Worm (Caenorhabditis elegans) whole organism, young adult: ENCODE results near the gene eas-1.

Source experiments
- F23B12.7 ChIP-seq: sonication (generic microtip); optimal IDR thresholded peaks from 2 replicates; lab custom pipeline; 2017; ENCODE audit warnings: missing genetic modification characterization, mild to moderate bottlenecking, missing compliant biosample characterization, antibody characterized with exemption, moderate library complexity; ENCODE audit not compliant: insufficient read depth
- F57A8.1 ChIP-seq: fragments of 200-800 bp; sonication (Bioruptor generic); optimal IDR thresholded peaks from 2 replicates; lab custom pipeline; 2018; ENCODE audit warnings: mild to moderate bottlenecking, missing genetic modification characterization, moderate library complexity, missing compliant biosample characterization
- T07F8.4 ChIP-seq: sonication (generic microtip); optimal IDR thresholded peaks from 2 replicates; lab custom pipeline; 2016; ENCODE audit warnings: mild to moderate bottlenecking, missing genetic modification characterization, moderate library complexity, missing compliant biosample characterization
- Y79H2A.3 ChIP-seq: fragments of 200-800 bp; sonication (Bioruptor generic); conservative IDR thresholded peaks from 2 replicates; pipeline ENCODE4 v1.3.6; 2022; ENCODE audit warnings: missing genetic modification reagents, missing genetic modification characterization, missing compliant biosample characterization
- Y95B8A.8 ChIP-seq: fragments of 200-800 bp; sonication (Bioruptor generic); IDR thresholded peaks from 2 replicates; pipeline ENCODE4 v1.3.6; 2022; ENCODE audit warnings: missing genetic modification reagents, missing genetic modification characterization, missing compliant biosample characterization
- ama-1 ChIP-seq, 3 experiments: fragments of 150-350 bp in 1 of 3; sonication (generic microtip) in 2 of 3; optimal IDR thresholded peaks; 2 replicates each; lab custom pipeline; 2014 to 2018; ENCODE audit warnings: missing biosample characterization in 2 of 3, missing genetic modification characterization in 2 of 3, missing genetic modification reagents in 2 of 3
- aptf-3 ChIP-seq: fragments of 200-800 bp; sonication (Bioruptor generic); IDR thresholded peaks from 2 replicates; pipeline ENCODE4 v1.3.6; 2022; ENCODE audit warnings: missing genetic modification characterization, missing compliant biosample characterization
- attf-3 ChIP-seq: fragments of 200-800 bp; sonication (Bioruptor generic); conservative IDR thresholded peaks from 2 replicates; pipeline ENCODE4 v1.3.6; 2022; ENCODE audit warnings: missing genetic modification reagents, missing genetic modification characterization, missing compliant biosample characterization
- attf-6 ChIP-seq: fragments of 200-800 bp; sonication (Bioruptor generic); IDR thresholded peaks from 2 replicates; pipeline ENCODE4 v1.3.6; 2022; ENCODE audit warnings: missing genetic modification reagents, missing genetic modification characterization, missing compliant biosample characterization
- bed-2 ChIP-seq: fragments of 200-800 bp; sonication (Bioruptor generic); IDR thresholded peaks from 2 replicates; pipeline ENCODE4 v1.3.6; 2022; ENCODE audit warnings: missing genetic modification reagents, missing genetic modification characterization, missing compliant biosample characterization
- cebp-2 ChIP-seq: fragments of 200-800 bp; sonication (Bioruptor generic); IDR thresholded peaks from 2 replicates; pipeline ENCODE4 v1.3.6; 2022; ENCODE audit warnings: missing genetic modification characterization, missing compliant biosample characterization
- ceh-58 ChIP-seq: fragments of 200-800 bp; sonication (Bioruptor generic); IDR thresholded peaks from 2 replicates; pipeline ENCODE4 v1.3.6; 2022; ENCODE audit warnings: missing genetic modification characterization, missing compliant biosample characterization
- ceh-91 ChIP-seq: fragments of 200-800 bp; sonication (Bioruptor generic); IDR thresholded peaks from 2 replicates; pipeline ENCODE4 v1.3.6; 2022; ENCODE audit warnings: missing genetic modification reagents, missing genetic modification characterization, missing compliant biosample characterization
- ets-4 ChIP-seq: fragments of 200-800 bp; sonication (Bioruptor generic); optimal IDR thresholded peaks from 2 replicates; lab custom pipeline; 2018; ENCODE audit warnings: mild to moderate bottlenecking, missing genetic modification characterization, missing compliant biosample characterization
- fkh-3 ChIP-seq: sonication (generic microtip); optimal IDR thresholded peaks from 2 replicates; lab custom pipeline; 2016; ENCODE audit warnings: mild to moderate bottlenecking, missing genetic modification characterization, missing compliant biosample characterization
- gei-17 ChIP-seq: fragments of 200-800 bp; sonication (Bioruptor generic); optimal IDR thresholded peaks from 2 replicates; lab custom pipeline; 2018; ENCODE audit warnings: mild to moderate bottlenecking, missing genetic modification characterization, missing compliant biosample characterization
- hlh-12 ChIP-seq: sonication (generic microtip); optimal IDR thresholded peaks from 2 replicates; lab custom pipeline; 2016; ENCODE audit warnings: missing genetic modification characterization, missing compliant biosample characterization
- hlh-26 ChIP-seq: fragments of 200-800 bp; sonication (Bioruptor generic); conservative IDR thresholded peaks from 2 replicates; pipeline ENCODE4 v1.3.6; 2022; ENCODE audit warnings: missing genetic modification reagents, missing genetic modification characterization, missing compliant biosample characterization
- hmg-1.2 ChIP-seq: fragments of 200-800 bp; sonication (Bioruptor generic); IDR thresholded peaks from 2 replicates; pipeline ENCODE4 v1.3.6; 2022; ENCODE audit warnings: missing genetic modification reagents, missing genetic modification characterization, missing compliant biosample characterization
- hmg-20 ChIP-seq: fragments of 200-800 bp; sonication (Bioruptor generic); IDR thresholded peaks from 2 replicates; pipeline ENCODE4 v1.3.6; 2022; ENCODE audit warnings: missing genetic modification reagents, missing genetic modification characterization, missing compliant biosample characterization
- hrde-1 ChIP-seq: sonication (generic microtip); optimal IDR thresholded peaks from 2 replicates; lab custom pipeline; 2016; ENCODE audit warnings: missing genetic modification characterization, mild to moderate bottlenecking, missing compliant biosample characterization, moderate library complexity, missing genotype, missing genetic modification reagents, borderline replicate concordance
- hsf-1 ChIP-seq: fragments of 200-800 bp; sonication (Bioruptor generic); IDR thresholded peaks from 2 replicates; pipeline ENCODE4 v1.3.6; 2022; ENCODE audit warnings: missing genetic modification reagents, missing genetic modification characterization, missing compliant biosample characterization
- lir-1 ChIP-seq: fragments of 200-800 bp; sonication (Bioruptor generic); conservative IDR thresholded peaks from 2 replicates; pipeline ENCODE4 v1.3.6; 2022; ENCODE audit warnings: missing genetic modification reagents, missing genetic modification characterization, missing compliant biosample characterization
- madf-10 ChIP-seq: sonication (generic microtip); optimal IDR thresholded peaks from 2 replicates; lab custom pipeline; 2016; ENCODE audit warnings: mild to moderate bottlenecking, missing genetic modification characterization, missing compliant biosample characterization
- nhr-120 ChIP-seq: fragments of 200-800 bp; sonication (Bioruptor generic); IDR thresholded peaks from 2 replicates; pipeline ENCODE4 v1.3.6; 2022; ENCODE audit warnings: missing genetic modification characterization, missing compliant biosample characterization
- nhr-179 ChIP-seq: sonication (generic microtip); optimal IDR thresholded peaks from 2 replicates; lab custom pipeline; 2016; ENCODE audit warnings: mild to moderate bottlenecking, missing genetic modification characterization, missing compliant biosample characterization
- nhr-80 ChIP-seq: sonication (generic microtip); optimal IDR thresholded peaks from 2 replicates; lab custom pipeline; 2016; ENCODE audit warnings: missing genetic modification characterization, missing compliant biosample characterization
- nhr-90 ChIP-seq: sonication (generic microtip); optimal IDR thresholded peaks from 2 replicates; lab custom pipeline; 2016; ENCODE audit warnings: missing genotype, mild to moderate bottlenecking, missing genetic modification characterization, missing compliant biosample characterization
- rec-8 ChIP-seq, 2 experiments: sonication (generic microtip); optimal IDR thresholded peaks; 2 replicates each; lab custom pipeline; 2016; ENCODE audit warnings: mild to moderate bottlenecking in 2 of 2, missing genetic modification characterization in 2 of 2, missing genetic modification reagents in 2 of 2, missing genotype in 2 of 2, missing biosample characterization in 1 of 2, missing compliant biosample characterization in 1 of 2, moderate library complexity in 1 of 2
- sdz-38 ChIP-seq: sonication (generic microtip); optimal IDR thresholded peaks from 2 replicates; lab custom pipeline; 2016; ENCODE audit warnings: missing genotype, missing genetic modification characterization, missing compliant biosample characterization
- snpc-1.3 ChIP-seq: sonication (generic microtip); optimal IDR thresholded peaks from 2 replicates; lab custom pipeline; 2017; ENCODE audit warnings: missing genetic modification characterization, mild to moderate bottlenecking, missing compliant biosample characterization, antibody characterized with exemption, moderate library complexity, missing genotype, missing genetic modification reagents; ENCODE audit not compliant: insufficient read depth
- zim-3 ChIP-seq: sonication (generic microtip); optimal IDR thresholded peaks from 2 replicates; lab custom pipeline; 2017; ENCODE audit warnings: mild to moderate bottlenecking, missing genetic modification characterization, moderate library complexity, missing compliant biosample characterization
- ztf-26 ChIP-seq: sonication (generic microtip); optimal IDR thresholded peaks from 2 replicates; lab custom pipeline; 2017; ENCODE audit warnings: missing genetic modification characterization, missing compliant biosample characterization
- ztf-28 ChIP-seq: fragments of 200-800 bp; sonication (Bioruptor generic); IDR thresholded peaks from 2 replicates; pipeline ENCODE4 v1.3.6; 2022; ENCODE audit warnings: missing genetic modification reagents, missing genetic modification characterization, missing compliant biosample characterization

The eas-1 gene

DNA sequence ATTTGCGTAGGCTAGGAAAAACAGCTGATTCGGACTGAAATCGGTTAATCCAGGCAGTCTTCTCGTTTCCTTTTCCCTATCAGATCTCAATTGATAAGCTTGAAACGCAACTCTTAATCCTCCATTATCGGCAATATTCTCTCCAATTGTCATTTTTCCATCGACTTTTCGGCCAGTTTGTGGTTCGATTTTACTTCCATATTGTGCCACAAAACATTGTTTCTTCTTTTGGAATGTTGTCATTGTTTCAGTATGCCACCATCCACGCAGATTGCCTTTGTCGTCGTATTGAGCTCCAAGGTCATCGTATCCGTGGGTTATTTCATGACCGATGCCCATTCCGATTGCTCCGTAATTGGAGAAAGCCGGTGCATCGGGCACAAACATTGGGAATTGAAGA, 35.6 kb downstream of the eas-1 start:
- TF ChIP-seq nhr-120 (no peak), nhr-80 (tag; lab: Kevin White, UChicago) (no peak), attf-6 (GFP tag; lab: Robert Waterston, UW) (no peak), nhr-90 (tag; lab: Kevin White, UChicago) (no peak), ama-1 (optimal IDR thresholded peaks at IDR 0.05; lab: Kevin White, UChicago) (no peak), ama-1 (GFP tag; optimal IDR thresholded peaks at IDR 0.05; lab: Kevin White, UChicago) (no peak), fkh-3 (tag; lab: Kevin White, UChicago) (no peak), T07F8.4 (tag; lab: Kevin White, UChicago) (no peak), hmg-20 (GFP tag; lab: Robert Waterston, UW) (no peak), ztf-28 (GFP tag; lab: Robert Waterston, UW) (no peak), nhr-179 (tag; lab: Kevin White, UChicago) (no peak), F57A8.1 (no peak), hsf-1 (GFP tag; lab: Robert Waterston, UW) (no peak), hlh-12 (tag; lab: Kevin White, UChicago) (no peak)

DNA sequence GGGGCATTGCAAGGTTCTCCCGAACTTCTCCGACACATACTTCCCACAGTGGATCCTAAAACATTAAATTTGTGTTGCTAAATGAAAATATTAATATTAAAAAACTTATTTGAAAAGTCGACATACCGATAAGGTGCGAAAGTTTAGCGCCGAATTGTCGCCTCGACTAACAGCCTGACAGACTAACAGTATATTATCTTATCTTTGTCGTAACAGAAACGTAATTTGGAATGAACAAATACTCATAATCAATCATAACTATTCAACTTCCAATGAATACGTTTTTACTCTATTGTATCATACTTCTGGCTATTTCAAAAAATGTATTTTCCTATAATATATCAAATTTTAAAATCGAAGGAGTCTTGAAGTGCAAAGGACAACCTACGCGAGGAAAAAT, 36.7 kb downstream of the eas-1 start, which contains the start of gene F26G1.11:
Gene F26G1.11, plus strand, starts transcription at position 205 of the 400 bp plus-strand sequence.
- TF ChIP-seq ztf-26 (tag; lab: Kevin White, UChicago) (no peak), nhr-80 (tag; lab: Kevin White, UChicago) (peak; percentile 38), snpc-1.3 (no peak)

DNA sequence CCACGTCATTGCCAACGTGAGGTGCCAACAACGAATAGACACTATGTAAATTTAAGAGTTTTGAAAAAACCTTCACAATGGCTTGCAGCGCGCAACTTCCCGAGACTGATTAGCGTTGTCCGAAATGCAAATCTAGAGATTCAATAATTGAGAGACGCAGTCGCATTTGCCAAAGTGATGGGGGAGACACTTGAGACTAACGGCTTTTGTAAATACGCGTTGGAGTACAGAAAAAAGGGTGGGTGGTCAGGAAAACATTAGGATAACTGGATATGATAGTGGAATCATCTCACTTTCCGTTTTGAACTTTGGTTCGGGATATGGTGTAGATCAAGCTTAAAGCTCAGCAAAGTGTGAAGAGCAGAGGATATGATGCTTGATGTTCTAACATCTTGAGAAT, 39.5 kb downstream of the eas-1 start:
- TF ChIP-seq rec-8 (tag; optimal IDR thresholded peaks at IDR 0.05; lab: Kevin White, UChicago) (no peak), Y79H2A.3 (GFP tag; lab: Robert Waterston, UW) (no peak)

DNA sequence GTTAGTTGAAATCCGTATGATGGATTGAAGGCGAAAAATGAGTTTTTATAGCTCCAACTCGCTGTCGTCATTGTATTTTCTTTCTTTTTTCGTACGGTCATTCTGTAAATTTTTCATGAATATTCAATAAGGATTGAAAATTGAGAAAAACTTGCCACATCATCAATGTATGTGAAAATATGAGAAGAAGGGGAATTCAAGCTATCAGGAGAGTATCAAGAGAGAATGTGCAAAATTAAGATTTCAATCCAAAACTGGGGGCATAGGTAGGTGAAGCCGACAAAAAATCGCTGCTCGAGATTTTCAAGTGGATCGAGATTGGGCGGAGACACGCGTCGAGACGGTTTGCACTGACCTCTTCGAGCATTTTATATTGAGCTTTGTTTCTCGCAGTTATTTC, 44.2 kb downstream of the eas-1 start, which contains the start of gene nep-12:
Gene nep-12, minus strand, starts transcription at position 101 of the 400 bp plus-strand sequence.
- TF ChIP-seq hmg-1.2 (GFP tag; lab: Robert Waterston, UW) (no peak), F23B12.7 (tag; lab: Kevin White, UChicago) (no peak), bed-2 (GFP tag; lab: Robert Waterston, UW) (no peak), ceh-58 (GFP tag; lab: Robert Waterston, UW) (no peak), ets-4 (GFP tag; lab: Kevin White, UChicago) (no peak), hlh-26 (GFP tag; lab: Robert Waterston, UW) (no peak), madf-10 (tag; lab: Kevin White, UChicago) (no peak), Y95B8A.8 (GFP tag; lab: Robert Waterston, UW) (no peak), attf-3 (GFP tag; lab: Robert Waterston, UW) (no peak), cebp-2 (GFP tag; lab: Robert Waterston, UW) (no peak), zim-3 (tag; lab: Kevin White, UChicago) (no peak), ceh-91 (GFP tag; lab: Robert Waterston, UW) (no peak), sdz-38 (no peak), aptf-3 (GFP tag; lab: Robert Waterston, UW) (no peak), lir-1 (no peak), F57A8.1 (no peak), gei-17 (GFP tag; lab: Kevin White, UChicago) (no peak), hrde-1 (tag; lab: Kevin White, UChicago) (no peak)
- TF ChIP-seq, all 124 proteins: peak for 0
